Worm (Caenorhabditis elegans): Measurements from ENCODE around the gene nep-17.

The nep-17 gene

DNA sequence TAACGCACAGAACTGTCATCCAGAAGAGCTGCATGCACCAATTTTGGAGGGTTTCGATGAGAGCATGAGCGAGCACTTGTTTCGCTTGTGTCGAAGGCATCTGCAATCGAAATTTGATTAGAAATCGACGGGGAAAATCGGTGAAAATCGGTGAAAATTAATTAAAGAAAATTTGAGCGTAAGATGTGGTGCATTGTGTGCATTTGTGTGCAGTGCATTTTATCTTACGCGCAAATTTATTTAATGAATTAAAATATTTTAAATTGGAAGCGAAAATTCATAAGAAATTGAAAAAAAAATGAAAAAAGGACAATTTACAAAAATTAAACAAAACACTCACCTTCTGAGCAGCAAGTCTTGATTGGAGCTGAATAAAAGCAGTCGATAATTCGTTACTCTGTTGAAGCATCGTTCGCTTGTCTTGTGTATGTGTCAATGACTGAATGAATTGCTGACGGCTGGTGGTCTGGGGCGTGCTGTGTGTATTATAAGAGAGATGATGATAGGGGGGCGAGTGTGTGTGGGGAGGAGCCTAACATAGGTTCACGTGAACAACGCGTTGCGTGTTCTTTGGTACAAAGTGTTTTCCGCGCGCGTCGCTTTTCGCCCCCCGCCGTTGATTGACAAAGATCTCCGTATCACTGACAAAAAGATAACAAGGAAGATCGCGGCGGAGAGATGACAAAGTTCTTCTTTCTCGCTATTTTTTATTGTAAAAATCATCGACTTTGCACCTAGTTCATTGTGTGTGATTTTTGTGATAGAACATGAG, 45.8 kb upstream of the nep-17 start (continued):
- peak; percentile 1 for TF ChIP-seq pat-9 (tag; optimal IDR thresholded peaks at IDR 0.05)
- no peak for TF ChIP-seq zip-5 (tag; optimal IDR thresholded peaks at IDR 0.05)
- no peak for TF ChIP-seq ttx-3 (tag; optimal IDR thresholded peaks at IDR 0.05)
- TF ChIP-seq ztf-16 (tag; optimal IDR thresholded peaks at IDR 0.05): peak; percentile 29
- TF ChIP-seq ceh-9 (tag; optimal IDR thresholded peaks at IDR 0.05): no peak
- peak; percentile 81 for TF ChIP-seq ama-1 (optimal IDR thresholded peaks at IDR 0.05)

DNA sequence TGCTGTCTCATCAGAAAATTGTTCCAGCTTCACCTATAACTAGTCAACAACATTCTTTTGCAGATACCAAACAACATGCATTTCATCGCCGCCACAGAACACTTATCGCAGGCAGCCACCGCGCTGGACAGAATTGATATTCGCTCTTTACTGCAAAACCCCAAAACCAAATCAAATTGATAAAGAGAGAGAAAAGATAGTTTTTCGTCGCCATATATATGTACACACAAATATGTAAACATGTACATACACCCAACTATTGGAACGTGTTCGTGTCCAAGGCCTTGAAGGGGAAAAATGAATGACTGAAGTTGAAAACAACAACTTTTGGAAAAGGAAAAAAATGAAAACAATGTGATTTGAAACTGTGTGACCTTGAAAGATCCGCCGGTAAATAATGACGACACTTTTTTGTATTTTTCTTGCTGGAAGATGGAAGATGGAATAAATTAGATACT, 42.2 kb upstream of the nep-17 start:
- no peak for TF ChIP-seq ceh-19 (GFP tag; optimal IDR thresholded peaks at IDR 0.05)
- peak; percentile 2 for TF ChIP-seq elt-2 (tag; optimal IDR thresholded peaks at IDR 0.05)
- TF ChIP-seq unc-55 (GFP tag; optimal IDR thresholded peaks at IDR 0.05): no peak

DNA sequence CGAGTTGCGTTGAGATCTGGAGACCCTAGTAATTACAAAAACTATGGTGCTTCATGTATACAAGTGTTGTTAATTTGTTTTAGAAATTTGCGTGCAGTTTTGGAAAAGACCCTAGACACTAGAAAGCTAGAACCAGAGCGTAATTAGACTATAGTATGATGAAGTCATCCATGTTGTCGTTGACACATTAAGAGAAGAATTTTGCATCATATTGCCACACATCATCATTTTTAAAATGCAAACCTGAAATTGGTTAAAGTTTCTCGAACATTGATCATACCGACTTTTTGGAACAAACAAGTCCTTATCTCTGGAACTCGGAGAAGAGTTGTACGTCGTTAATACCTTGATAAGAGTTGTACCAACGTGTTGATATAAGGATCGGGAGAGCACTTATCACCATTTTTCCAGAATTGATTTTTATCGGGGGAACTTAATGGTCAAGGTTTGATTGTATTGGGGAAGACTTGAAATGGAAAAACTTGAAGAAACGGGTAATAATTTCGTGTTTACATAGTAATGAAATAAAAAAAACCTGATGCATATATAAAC, 39.7 kb upstream of the nep-17 start:
- TF ChIP-seq ceh-30 (tag; optimal IDR thresholded peaks at IDR 0.05) (no peak), elt-2 (tag; optimal IDR thresholded peaks at IDR 0.05) (peak; percentile 96), K02D7.2 (tag; optimal IDR thresholded peaks at IDR 0.05) (no peak), unc-86 (tag; optimal IDR thresholded peaks at IDR 0.05) (no peak), unc-42 (tag; optimal IDR thresholded peaks at IDR 0.05) (no peak), pha-4 (tag; optimal IDR thresholded peaks at IDR 0.05) (no peak)

DNA sequence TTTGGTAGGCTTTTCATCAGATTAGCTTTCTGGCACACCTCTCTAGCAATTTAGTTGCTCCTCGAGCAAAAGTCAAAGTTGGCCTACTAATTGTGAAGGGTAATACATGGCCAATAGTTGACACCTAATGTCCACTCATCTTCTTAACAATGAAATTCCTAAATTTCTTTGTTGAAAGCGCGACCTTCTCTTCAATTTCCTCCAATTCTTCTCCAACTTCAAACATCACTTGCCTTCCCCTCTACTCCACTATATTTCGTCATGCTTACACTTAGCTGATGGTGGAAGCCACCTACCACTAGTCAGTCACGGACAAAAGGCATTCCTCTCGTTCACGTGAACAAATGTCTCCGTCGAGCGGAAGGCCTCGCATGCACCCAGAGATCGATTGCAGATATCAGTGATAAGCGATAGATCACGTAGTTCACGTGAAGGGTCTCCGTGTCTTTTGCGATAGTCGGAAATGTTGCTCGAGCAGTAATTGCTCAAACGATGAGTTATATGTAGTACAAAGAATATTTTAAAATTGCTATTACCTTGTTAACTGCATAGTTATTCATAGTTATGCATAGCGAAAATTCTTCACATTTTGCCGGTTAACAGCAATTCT, 38.5 kb upstream of the nep-17 start, which contains the start of gene E01G4.3:
E01G4.3 (minus strand) TSS at position 560 of the 610 bp plus-strand sequence.
- no peak for TF ChIP-seq ref-2 (tag; optimal IDR thresholded peaks at IDR 0.05)
- TF ChIP-seq K09A11.1 (tag; optimal IDR thresholded peaks at IDR 0.05; ENCODE audit: insufficient read depth): no peak
- TF ChIP-seq F13H6.1 (tag; optimal IDR thresholded peaks at IDR 0.05): no peak
- no peak for TF ChIP-seq ceh-34 (tag; optimal IDR thresholded peaks at IDR 0.05)
- peak; percentile 40 for TF ChIP-seq hlh-30 (tag; optimal IDR thresholded peaks at IDR 0.05; ENCODE audit: insufficient read depth)
- peak; percentile 72 for TF ChIP-seq ceh-18 (tag; optimal IDR thresholded peaks at IDR 0.05)
- peak; percentile 31 for TF ChIP-seq pqm-1 (tag; optimal IDR thresholded peaks at IDR 0.05)
- TF ChIP-seq rnt-1 (tag; optimal IDR thresholded peaks at IDR 0.05): peak; percentile 59
- TF ChIP-seq nfya-1 (tag; optimal IDR thresholded peaks at IDR 0.05): peak; percentile 44
- no peak for TF ChIP-seq odd-2 (tag; optimal IDR thresholded peaks at IDR 0.05)
- no peak for TF ChIP-seq ceh-31 (tag; optimal IDR thresholded peaks at IDR 0.05)
- peak; percentile 84 for TF ChIP-seq elt-2 (tag; optimal IDR thresholded peaks at IDR 0.05)
- no peak for TF ChIP-seq sox-4 (tag; optimal IDR thresholded peaks at IDR 0.05)
- TF ChIP-seq Y22D7AL.16 (tag; optimal IDR thresholded peaks at IDR 0.05): no peak
- TF ChIP-seq ceh-45 (GFP tag; IDR thresholded peaks at IDR 0.05): no peak
- no peak for TF ChIP-seq npax-4 (tag; optimal IDR thresholded peaks at IDR 0.05)
- TF ChIP-seq C38D4.7 (GFP tag; optimal IDR thresholded peaks at IDR 0.05): no peak
- TF ChIP-seq che-1 (tag; optimal IDR thresholded peaks at IDR 0.05): no peak
- no peak for TF ChIP-seq fkh-10 (GFP tag; optimal IDR thresholded peaks at IDR 0.05)

DNA sequence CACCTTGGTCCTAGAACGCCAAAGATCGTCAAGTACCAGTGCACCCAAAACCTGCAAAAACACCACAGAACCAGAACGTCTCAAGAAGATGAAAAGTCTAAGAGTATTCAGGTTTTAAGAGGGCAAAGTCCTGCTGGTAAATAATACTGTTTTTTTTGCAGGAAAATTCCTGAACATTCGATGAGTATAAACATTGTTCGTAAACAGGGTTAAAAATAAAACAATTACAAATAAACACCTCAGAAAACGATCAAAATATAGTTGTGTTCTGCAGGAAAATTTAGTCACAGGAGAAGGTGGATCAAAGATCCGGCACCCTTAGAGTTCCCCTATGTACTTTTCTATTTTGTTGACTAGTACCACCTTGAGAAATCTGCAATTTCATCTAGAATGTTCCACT, 37.0 kb upstream of the nep-17 start:
- no peak for TF ChIP-seq hlh-8 (tag; optimal IDR thresholded peaks at IDR 0.05)
- TF ChIP-seq pax-1 (tag; optimal IDR thresholded peaks at IDR 0.05): no peak
- TF ChIP-seq ttx-3 (tag; optimal IDR thresholded peaks at IDR 0.05): no peak
- no peak for TF ChIP-seq hlh-13 (GFP tag; optimal IDR thresholded peaks at IDR 0.05)
- no peak for TF ChIP-seq pat-9 (tag; optimal IDR thresholded peaks at IDR 0.05)
- no peak for TF ChIP-seq ama-1 (optimal IDR thresholded peaks at IDR 0.05)
- no peak for TF ChIP-seq unc-3 (GFP tag; conservative IDR thresholded peaks at IDR 0.05)
- no peak for TF ChIP-seq unc-3 (tag; optimal IDR thresholded peaks at IDR 0.05)
- no peak for TF ChIP-seq ceh-48 (tag; optimal IDR thresholded peaks at IDR 0.05)
- no peak for TF ChIP-seq K02D7.2 (tag; optimal IDR thresholded peaks at IDR 0.05)
- no peak for TF ChIP-seq Y22D7AL.16 (tag; optimal IDR thresholded peaks at IDR 0.05)
- TF ChIP-seq dve-1 (tag; optimal IDR thresholded peaks at IDR 0.05): no peak
- TF ChIP-seq sdc-2 (tag; optimal IDR thresholded peaks at IDR 0.05): no peak
- no peak for TF ChIP-seq ets-4 (tag; optimal IDR thresholded peaks at IDR 0.05)
- TF ChIP-seq dmd-4 (tag; optimal IDR thresholded peaks at IDR 0.05; ENCODE audit: borderline replicate concordance): no peak
